Worm (Caenorhabditis elegans): Measurements from ENCODE around the gene clec-171.
A peak's percentile ranks its signal among the peaks of the same experiment; 100 is the strongest.

DNA sequence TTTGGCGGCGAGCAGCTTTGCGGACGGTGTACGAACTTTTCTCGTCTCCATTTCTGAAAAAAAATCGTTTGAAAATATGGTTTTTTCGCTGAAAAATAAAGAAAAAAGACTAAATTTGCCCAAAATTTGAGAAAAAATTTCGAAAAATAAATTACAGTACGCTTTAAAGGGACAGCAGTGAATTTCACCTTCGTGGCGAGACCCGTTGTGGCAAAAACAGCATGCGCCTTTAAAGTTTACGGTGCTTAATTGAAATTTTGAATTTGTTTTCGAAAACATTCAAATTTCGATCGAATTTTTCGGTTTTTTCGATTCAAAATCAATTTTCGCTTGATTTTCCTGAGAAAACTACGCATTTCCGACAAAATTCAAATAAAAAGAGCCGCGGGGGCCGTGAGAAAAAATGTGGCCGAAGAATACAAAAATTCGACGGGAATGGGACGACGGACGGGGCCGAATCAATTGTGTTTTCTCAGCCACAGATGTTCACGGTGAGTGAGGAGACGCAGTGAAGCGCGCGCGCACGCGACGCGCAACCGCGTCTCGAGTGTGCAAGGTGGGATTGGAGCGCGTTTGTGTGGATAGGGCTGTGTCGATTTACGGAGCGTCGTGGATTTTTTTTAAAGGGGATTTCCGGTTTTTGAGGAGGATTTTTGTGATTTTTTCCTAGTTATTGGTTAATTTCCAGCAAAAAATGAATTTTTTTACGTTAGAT is 7.2 kb downstream of the clec-171 start, which contains the start of gene Y77E11A.7:
- TF ChIP-seq unc-62 (GFP tag; optimal IDR thresholded peaks at IDR 0.05), result no peak
- peak; percentile 99 for TF ChIP-seq attf-5 (GFP tag; optimal IDR thresholded peaks at IDR 0.05)
- TF ChIP-seq cebp-2 (GFP tag; IDR thresholded peaks at IDR 0.05), result no peak
- no peak for TF ChIP-seq hlh-26 (GFP tag; conservative IDR thresholded peaks at IDR 0.05)
- no peak for TF ChIP-seq F57A8.1 (GFP tag; optimal IDR thresholded peaks at IDR 0.05)
- TF ChIP-seq chd-7 (tag; optimal IDR thresholded peaks at IDR 0.05), result no peak
- no peak for TF ChIP-seq zim-3 (tag; optimal IDR thresholded peaks at IDR 0.05)
